Fruit fly (Drosophila melanogaster): Measurements from ENCODE around the gene Gr64e.
A peak's percentile ranks its signal among the peaks of the same experiment; 100 is the strongest.

Gr64e gene

DNA sequence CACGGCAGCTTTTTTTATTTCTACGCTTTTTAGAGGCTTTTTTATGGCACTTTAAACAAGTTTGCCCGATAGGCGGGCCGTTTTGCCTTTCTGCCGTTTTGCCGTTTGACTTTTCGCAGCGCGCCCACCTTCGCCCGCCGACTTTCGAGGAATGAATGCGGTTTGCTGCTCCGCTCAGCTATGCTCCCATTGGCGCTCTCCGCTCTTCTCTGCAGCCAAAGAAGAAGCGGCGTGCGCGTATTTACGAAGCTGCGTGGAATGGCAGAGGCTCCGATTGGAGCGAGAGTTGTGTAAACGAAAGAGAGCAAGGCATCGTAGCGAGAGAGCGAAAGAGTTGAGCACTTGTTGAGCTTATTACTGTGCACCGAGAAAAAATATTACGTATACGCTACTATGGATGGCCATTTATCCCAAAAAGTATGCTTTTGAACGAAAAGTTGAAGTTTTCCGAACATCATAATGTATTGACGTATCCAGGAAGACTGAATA, 39.7 kb downstream of the Gr64e start, which contains the start of gene wit (continued):
- no peak for TF ChIP-seq CG2129 (GFP tag; IDR thresholded peaks at IDR 0.05; ENCODE audit: partially characterized antibody)
- TF ChIP-seq YL-1 (GFP tag; optimal IDR thresholded peaks at IDR 0.05): peak; percentile 9
- no peak for TF ChIP-seq BEAF-32 (GFP tag; optimal IDR thresholded peaks at IDR 0.05)
- no peak for TF ChIP-seq CG1603 (tag; optimal IDR thresholded peaks at IDR 0.05)
- TF ChIP-seq CG10959 (GFP tag; IDR thresholded peaks at IDR 0.05): no peak
- TF ChIP-seq CG18764 (GFP tag; optimal IDR thresholded peaks at IDR 0.05): no peak
- TF ChIP-seq CG17361 (GFP tag; IDR thresholded peaks at IDR 0.05): no peak
- no peak for TF ChIP-seq Dip2 (GFP tag; IDR thresholded peaks at IDR 0.05)
- peak; percentile 16 for TF ChIP-seq CG17359 (tag; optimal IDR thresholded peaks at IDR 0.05)
- no peak for TF ChIP-seq CG6683 (GFP tag; optimal IDR thresholded peaks at IDR 0.05)
- peak in 1 of 2 experiments; percentile 27 for TF ChIP-seq Eip74EF (GFP tag; optimal IDR thresholded peaks at IDR 0.05)
- TF ChIP-seq CG9797 (GFP tag; optimal IDR thresholded peaks at IDR 0.05): no peak
- TF ChIP-seq CG7556 (GFP tag; optimal IDR thresholded peaks at IDR 0.05): no peak
- TF ChIP-seq tup (GFP tag; optimal IDR thresholded peaks at IDR 0.05): no peak
- no peak for TF ChIP-seq Nf-YA (GFP tag; IDR thresholded peaks at IDR 0.05)
- TF ChIP-seq ERR (GFP tag; optimal IDR thresholded peaks at IDR 0.05): no peak
- TF ChIP-seq pzg (GFP tag; optimal IDR thresholded peaks at IDR 0.05): no peak
- no peak for TF ChIP-seq sim (GFP tag; IDR thresholded peaks at IDR 0.05)
- no peak for TF ChIP-seq gsb-n (tag; optimal IDR thresholded peaks at IDR 0.05)
- peak; percentile 26 for TF ChIP-seq HmgZ (tag; optimal IDR thresholded peaks at IDR 0.05)
- TF ChIP-seq nom (GFP tag; optimal IDR thresholded peaks at IDR 0.05): peak; percentile 84
- TF ChIP-seq Elba2 (GFP tag; optimal IDR thresholded peaks at IDR 0.05): no peak
- TF ChIP-seq Sin3A (optimal IDR thresholded peaks at IDR 0.05): no peak
- no peak for TF ChIP-seq CG8388 (GFP tag; optimal IDR thresholded peaks at IDR 0.05)
- TF ChIP-seq kah (GFP tag; optimal IDR thresholded peaks at IDR 0.05): peak; percentile 67
- peak; percentile 66 for TF ChIP-seq BtbVII (GFP tag; optimal IDR thresholded peaks at IDR 0.05)
- no peak for TF ChIP-seq grn (GFP tag; optimal IDR thresholded peaks at IDR 0.05)
- peak; percentile 68 for TF ChIP-seq Jarid2 (GFP tag; optimal IDR thresholded peaks at IDR 0.05)
- TF ChIP-seq CG34224 (GFP tag; IDR thresholded peaks at IDR 0.05; ENCODE audit: partially characterized antibody): peak; percentile 75
- TF ChIP-seq CG31388 (GFP tag; optimal IDR thresholded peaks at IDR 0.05): no peak
- no peak for TF ChIP-seq dmrt11E (tag; optimal IDR thresholded peaks at IDR 0.05)
- TF ChIP-seq CG30431 (GFP tag; optimal IDR thresholded peaks at IDR 0.05): no peak
- peak; percentile 14 for TF ChIP-seq kni (GFP tag; optimal IDR thresholded peaks at IDR 0.05)
- TF ChIP-seq stwl (tag; optimal IDR thresholded peaks at IDR 0.05): no peak
- no peak for TF ChIP-seq Chrac-16 (GFP tag; optimal IDR thresholded peaks at IDR 0.05)
- peak; percentile 21 for TF ChIP-seq CG12299 (tag; optimal IDR thresholded peaks at IDR 0.05)
- no peak for TF ChIP-seq Gug (GFP tag; IDR thresholded peaks at IDR 0.05)
- TF ChIP-seq hth (optimal IDR thresholded peaks at IDR 0.05): no peak
- TF ChIP-seq Mad (GFP tag; optimal IDR thresholded peaks at IDR 0.05): peak; percentile 6
- peak; percentile 45; the same call in 1 of the 2 replicates for TF ChIP-seq Adf1 (GFP tag; IDR thresholded peaks at IDR 0.05)
- no peak for TF ChIP-seq nerfin-2 (GFP tag; IDR thresholded peaks at IDR 0.05; ENCODE audit: partially characterized antibody)
- TF ChIP-seq esg (GFP tag; conservative IDR thresholded peaks at IDR 0.05): no peak
- peak; percentile 38 for TF ChIP-seq corto (GFP tag; optimal IDR thresholded peaks at IDR 0.05)
- peak; percentile 14 for TF ChIP-seq CG17568 (GFP tag; optimal IDR thresholded peaks at IDR 0.05)
- TF ChIP-seq bcd (GFP tag; optimal IDR thresholded peaks at IDR 0.05): no peak
- no peak for TF ChIP-seq caup (GFP tag; optimal IDR thresholded peaks at IDR 0.05; ENCODE audit: severe bottlenecking)
- TF ChIP-seq org-1 (GFP tag; optimal IDR thresholded peaks at IDR 0.05): peak; percentile 31
- TF ChIP-seq gce (GFP tag; IDR thresholded peaks at IDR 0.05): peak; percentile 21; the same call in 1 of the 3 replicates
- TF ChIP-seq gsb (GFP tag; IDR thresholded peaks at IDR 0.05): no peak
- TF ChIP-seq Bdp1 (GFP tag; optimal IDR thresholded peaks at IDR 0.05): no peak

Measured in whole organism, embryonic.